Worm (Caenorhabditis elegans) whole organism, L1 larva: ENCODE measurements around the gene taap-1.

Source experiments
- C04F5.9 ChIP-seq: sonication (generic microtip); optimal IDR thresholded peaks from 2 replicates; lab custom pipeline; 2016; ENCODE audit warnings: missing genetic modification characterization, missing compliant biosample characterization
- C16A3.4 ChIP-seq: fragments of 150-350 bp; optimal IDR thresholded peaks from 2 replicates; lab custom pipeline; 2014; ENCODE audit warnings: missing biosample characterization, missing genetic modification characterization
- Y116A8C.19 ChIP-seq: sonication (generic microtip); optimal IDR thresholded peaks from 2 replicates; lab custom pipeline; 2016; ENCODE audit warnings: missing compliant biosample characterization, missing genetic modification characterization, borderline replicate concordance
- aha-1 ChIP-seq: fragments of 150-350 bp; optimal IDR thresholded peaks from 2 replicates; lab custom pipeline; 2014; ENCODE audit warnings: missing biosample characterization, missing genetic modification characterization
- alr-1 ChIP-seq: fragments of 200-800 bp; sonication (Bioruptor generic); optimal IDR thresholded peaks from 2 replicates; lab custom pipeline; 2018; ENCODE audit warnings: borderline replicate concordance, mild to moderate bottlenecking, missing genetic modification characterization, missing compliant biosample characterization
- aly-2 ChIP-seq: fragments of 150-350 bp; optimal IDR thresholded peaks from 2 replicates; lab custom pipeline; 2014; ENCODE audit warnings: missing biosample characterization, missing genetic modification characterization
- ama-1 ChIP-seq: fragments of 150-350 bp; optimal IDR thresholded peaks from 2 replicates; lab custom pipeline; 2014
- blmp-1 ChIP-seq: fragments of 150-350 bp; optimal IDR thresholded peaks from 2 replicates; lab custom pipeline; 2014; ENCODE audit warnings: missing biosample characterization, missing genetic modification characterization
- ceh-63 ChIP-seq: fragments of 200-800 bp; sonication (Bioruptor generic); optimal IDR thresholded peaks from 2 replicates; lab custom pipeline; 2018; ENCODE audit warnings: mild to moderate bottlenecking, missing genetic modification characterization, missing compliant biosample characterization
- ceh-8 ChIP-seq: fragments of 200-800 bp; sonication (Bioruptor generic); optimal IDR thresholded peaks from 2 replicates; lab custom pipeline; 2018; ENCODE audit warnings: mild to moderate bottlenecking, missing genetic modification characterization, moderate library complexity, missing compliant biosample characterization
- ceh-82 ChIP-seq, 3 experiments: fragments of 150-350 bp in 1 of 3; sonication (generic microtip) in 2 of 3; optimal IDR thresholded peaks; 2 replicates each; lab custom pipeline; 2014 to 2017; ENCODE audit warnings: missing biosample characterization in 3 of 3, missing genetic modification characterization in 3 of 3
- ces-1 ChIP-seq: fragments of 150-350 bp; optimal IDR thresholded peaks from 2 replicates; lab custom pipeline; 2014; ENCODE audit warnings: missing biosample characterization, missing genetic modification reagents, missing genetic modification characterization
- dpl-1 ChIP-seq, 3 experiments: fragments of 150-350 bp in 2 of 3; sonication (generic microtip) in 1 of 3; optimal IDR thresholded peaks; 2 replicates each; lab custom pipeline; 2014 to 2017; ENCODE audit warnings: missing biosample characterization in 3 of 3, missing genetic modification characterization in 3 of 3, missing genetic modification reagents in 3 of 3
- efl-3 ChIP-seq: fragments of 200-800 bp; sonication (Bioruptor generic); optimal IDR thresholded peaks from 2 replicates; lab custom pipeline; 2018; ENCODE audit warnings: mild to moderate bottlenecking, missing genetic modification characterization, missing compliant biosample characterization
- elt-2 ChIP-seq: sonication (generic microtip); optimal IDR thresholded peaks from 2 replicates; lab custom pipeline; 2016; ENCODE audit warnings: missing genetic modification characterization, mild to moderate bottlenecking, inconsistent platforms, missing compliant biosample characterization, missing genetic modification reagents
- elt-3 ChIP-seq, 6 experiments: fragments of 150-350 bp in 1 of 6; sonication (generic microtip); optimal IDR thresholded peaks; 2 replicates each; lab custom pipeline; 2017 to 2018; ENCODE audit warnings: missing biosample characterization in 6 of 6, missing genetic modification characterization in 6 of 6, inconsistent platforms in 1 of 6
- fkh-10 ChIP-seq: sonication (generic microtip); optimal IDR thresholded peaks from 2 replicates; lab custom pipeline; 2017; ENCODE audit warnings: missing biosample characterization, missing genetic modification reagents, missing genetic modification characterization
- fkh-4 ChIP-seq: sonication (generic microtip); optimal IDR thresholded peaks from 2 replicates; lab custom pipeline; 2016; ENCODE audit warnings: missing compliant biosample characterization, missing genetic modification characterization, borderline replicate concordance
- fos-1 ChIP-seq: fragments of 150-350 bp; optimal IDR thresholded peaks from 2 replicates; lab custom pipeline; 2014; ENCODE audit warnings: missing biosample characterization, missing genetic modification characterization
- hlh-17 ChIP-seq: fragments of 200-800 bp; sonication (Bioruptor generic); optimal IDR thresholded peaks from 2 replicates; lab custom pipeline; 2018; ENCODE audit warnings: missing genetic modification characterization, mild to moderate bottlenecking, missing compliant biosample characterization, moderate library complexity, borderline replicate concordance
- hlh-4 ChIP-seq: sonication (generic microtip); optimal IDR thresholded peaks from 2 replicates; lab custom pipeline; 2016; ENCODE audit warnings: mild to moderate bottlenecking, missing genetic modification characterization, missing compliant biosample characterization
- hpl-2 ChIP-seq: fragments of 150-350 bp; optimal IDR thresholded peaks from 2 replicates; lab custom pipeline; 2014; ENCODE audit warnings: missing biosample characterization, missing genetic modification reagents, missing genetic modification characterization
- jun-1 ChIP-seq: fragments of 150-350 bp; optimal IDR thresholded peaks from 2 replicates; lab custom pipeline; 2014; ENCODE audit warnings: missing biosample characterization, missing genetic modification reagents, missing genetic modification characterization
- lin-14 ChIP-seq: fragments of 200-800 bp; sonication (Bioruptor generic); optimal IDR thresholded peaks from 2 replicates; lab custom pipeline; 2018; ENCODE audit warnings: mild to moderate bottlenecking, missing genetic modification characterization, moderate library complexity, missing compliant biosample characterization
- lin-39 ChIP-seq: fragments of 150-350 bp; optimal IDR thresholded peaks from 2 replicates; lab custom pipeline; 2014; ENCODE audit warnings: missing biosample characterization, missing genetic modification reagents, missing genetic modification characterization
- lir-3 ChIP-seq: sonication (generic microtip); optimal IDR thresholded peaks from 2 replicates; lab custom pipeline; 2016; ENCODE audit warnings: mild to moderate bottlenecking, missing genetic modification characterization, moderate library complexity, missing compliant biosample characterization; ENCODE audit not compliant: poor library complexity
- mab-9 ChIP-seq: fragments of 200-800 bp; sonication (Bioruptor generic); IDR thresholded peaks from 2 replicates; pipeline ENCODE4 v1.3.6; 2022; ENCODE audit warnings: missing genetic modification reagents, missing genetic modification characterization, missing compliant biosample characterization
- mdl-1 ChIP-seq, 2 experiments: fragments of 150-350 bp; optimal IDR thresholded peaks; 2 replicates each; lab custom pipeline; 2014 to 2017; ENCODE audit warnings: missing biosample characterization in 2 of 2, missing genetic modification characterization in 2 of 2, inconsistent platforms in 1 of 2
- mef-2 ChIP-seq: fragments of 150-350 bp; optimal IDR thresholded peaks from 2 replicates; lab custom pipeline; 2014; ENCODE audit warnings: missing biosample characterization, missing genetic modification characterization
- nhr-12 ChIP-seq: sonication (generic microtip); optimal IDR thresholded peaks from 2 replicates; lab custom pipeline; 2017; ENCODE audit warnings: missing biosample characterization, missing genetic modification characterization
- nhr-20 ChIP-seq: sonication (generic microtip); optimal IDR thresholded peaks from 2 replicates; lab custom pipeline; 2016; ENCODE audit warnings: mild to moderate bottlenecking, missing genetic modification characterization, missing compliant biosample characterization
- nhr-28 ChIP-seq: fragments of 150-350 bp; optimal IDR thresholded peaks from 2 replicates; lab custom pipeline; 2014; ENCODE audit warnings: missing biosample characterization, missing genetic modification characterization
- nhr-71 ChIP-seq: sonication (generic microtip); optimal IDR thresholded peaks from 2 replicates; lab custom pipeline; 2016; ENCODE audit warnings: mild to moderate bottlenecking, missing genetic modification characterization, moderate library complexity, missing compliant biosample characterization
- nhr-77 ChIP-seq: fragments of 150-350 bp; optimal IDR thresholded peaks from 2 replicates; lab custom pipeline; 2014; ENCODE audit warnings: missing biosample characterization, missing genetic modification characterization
- nhr-84 ChIP-seq: sonication (generic microtip); optimal IDR thresholded peaks from 2 replicates; lab custom pipeline; 2017; ENCODE audit warnings: missing biosample characterization, missing genetic modification characterization
- nhr-85 ChIP-seq: sonication (generic microtip); peaks from one replicate; lab custom pipeline; 2016; ENCODE audit warnings: missing genetic modification characterization, inconsistent platforms, missing compliant biosample characterization
- nhr-90 ChIP-seq: sonication (generic microtip); optimal IDR thresholded peaks from 2 replicates; lab custom pipeline; 2016; ENCODE audit warnings: mild to moderate bottlenecking, missing genetic modification characterization, missing compliant biosample characterization; ENCODE audit not compliant: poor library complexity
- pax-3 ChIP-seq: fragments of 200-800 bp; sonication (Bioruptor generic); optimal IDR thresholded peaks from 2 replicates; lab custom pipeline; 2018; ENCODE audit warnings: mild to moderate bottlenecking, missing genetic modification characterization, moderate library complexity, missing compliant biosample characterization
- pqm-1 ChIP-seq: sonication (generic microtip); optimal IDR thresholded peaks from 3 replicates; lab custom pipeline; 2017; ENCODE audit warnings: missing biosample characterization, missing genetic modification characterization
- rnt-1 ChIP-seq: sonication (generic microtip); optimal IDR thresholded peaks from 2 replicates; lab custom pipeline; 2016; ENCODE audit warnings: mild to moderate bottlenecking, missing genetic modification characterization, moderate library complexity, missing compliant biosample characterization
- snpc-4 ChIP-seq: fragments of 150-350 bp; optimal IDR thresholded peaks from 2 replicates; lab custom pipeline; 2014; ENCODE audit warnings: missing biosample characterization, missing genetic modification characterization
- sptf-1 ChIP-seq: fragments of 150-350 bp; optimal IDR thresholded peaks from 2 replicates; lab custom pipeline; 2014; ENCODE audit warnings: missing biosample characterization, missing genetic modification characterization
- swsn-7 ChIP-seq: sonication (generic microtip); optimal IDR thresholded peaks from 2 replicates; lab custom pipeline; 2016; ENCODE audit warnings: missing genetic modification characterization, missing compliant biosample characterization
- tlp-1 ChIP-seq: fragments of 150-350 bp; optimal IDR thresholded peaks from 2 replicates; lab custom pipeline; 2014; ENCODE audit warnings: missing biosample characterization, missing genetic modification characterization
- unc-130 ChIP-seq: fragments of 150-350 bp; optimal IDR thresholded peaks from 2 replicates; lab custom pipeline; 2017; ENCODE audit warnings: missing biosample characterization, missing genetic modification characterization, inconsistent platforms
- unc-30 ChIP-seq: sonication (generic microtip); optimal IDR thresholded peaks from 2 replicates; lab custom pipeline; 2017; ENCODE audit warnings: missing biosample characterization, missing genetic modification characterization
- unc-62 ChIP-seq: fragments of 150-350 bp; optimal IDR thresholded peaks from 2 replicates; lab custom pipeline; 2014; ENCODE audit warnings: missing biosample characterization, missing genetic modification reagents, missing genetic modification characterization
- unc-86 ChIP-seq: sonication (generic microtip); optimal IDR thresholded peaks from 2 replicates; lab custom pipeline; 2016; ENCODE audit warnings: missing genetic modification characterization, missing compliant biosample characterization
- unc-98 ChIP-seq: fragments of 200-800 bp; sonication (Bioruptor generic); IDR thresholded peaks from 2 replicates; pipeline ENCODE4 v1.3.6; 2022; ENCODE audit warnings: missing genetic modification characterization, missing compliant biosample characterization
- ztf-11 ChIP-seq, 2 experiments: sonication (generic microtip); optimal IDR thresholded peaks; 2 replicates each; lab custom pipeline; 2016 to 2017; ENCODE audit warnings: missing genetic modification characterization in 2 of 2, missing biosample characterization in 1 of 2, missing compliant biosample characterization in 1 of 2
- ztf-4 ChIP-seq: fragments of 150-350 bp; optimal IDR thresholded peaks from 2 replicates; lab custom pipeline; 2014; ENCODE audit warnings: missing biosample characterization, missing genetic modification characterization

taap-1 gene

DNA sequence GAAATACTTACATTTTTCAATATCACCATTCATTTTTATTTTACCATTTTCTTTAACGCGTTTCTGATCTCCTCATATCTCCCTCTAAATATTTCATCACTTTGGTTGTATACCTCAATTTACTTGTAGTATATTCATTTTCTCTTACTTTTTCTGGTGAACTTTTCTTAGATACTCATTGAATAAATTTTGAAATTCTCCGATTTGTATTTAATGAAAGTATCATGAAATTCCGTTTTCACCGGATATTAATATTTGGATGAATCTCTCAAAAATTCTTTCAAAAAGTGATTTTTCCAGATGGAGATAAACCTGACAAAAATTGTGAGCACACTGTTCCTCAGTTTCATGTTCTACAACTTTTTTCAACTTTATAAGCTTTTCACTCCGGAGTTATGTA lies 34.5 kb upstream of the taap-1 start, which contains the start of gene T13H5.8:
TSS of gene T13H5.8 (plus strand) at position 301 of the 400 bp plus-strand sequence.
- TF ChIP-seq ceh-63 (no peak), fkh-4 (tag; lab: Kevin White, UChicago) (no peak), lin-39 (no peak), nhr-71 (tag; lab: Kevin White, UChicago) (no peak), unc-30 (tag; lab: Kevin White, UChicago) (no peak), dpl-1 (GFP tag; optimal IDR thresholded peaks at IDR 0.05; lab: Kevin White, UChicago) (no peak), pax-3 (tag; lab: Kevin White, UChicago) (no peak), ztf-4 (tag; lab: Kevin White, UChicago) (no peak), ces-1 (GFP tag; lab: Kevin White, UChicago) (no peak), tlp-1 (tag; lab: Kevin White, UChicago) (no peak), ceh-82 (tag; optimal IDR thresholded peaks at IDR 0.05; lab: Kevin White, UChicago) (no peak), mab-9 (GFP tag; lab: Robert Waterston, UW) (no peak), ama-1 (no peak), blmp-1 (tag; lab: Kevin White, UChicago) (no peak), efl-3 (GFP tag; lab: Kevin White, UChicago) (no peak), aha-1 (tag; lab: Kevin White, UChicago) (no peak), snpc-4 (tag; lab: Kevin White, UChicago) (no peak), hpl-2 (GFP tag; lab: Kevin White, UChicago) (no peak)
- TF ChIP-seq, all 84 proteins: peak for 0

DNA sequence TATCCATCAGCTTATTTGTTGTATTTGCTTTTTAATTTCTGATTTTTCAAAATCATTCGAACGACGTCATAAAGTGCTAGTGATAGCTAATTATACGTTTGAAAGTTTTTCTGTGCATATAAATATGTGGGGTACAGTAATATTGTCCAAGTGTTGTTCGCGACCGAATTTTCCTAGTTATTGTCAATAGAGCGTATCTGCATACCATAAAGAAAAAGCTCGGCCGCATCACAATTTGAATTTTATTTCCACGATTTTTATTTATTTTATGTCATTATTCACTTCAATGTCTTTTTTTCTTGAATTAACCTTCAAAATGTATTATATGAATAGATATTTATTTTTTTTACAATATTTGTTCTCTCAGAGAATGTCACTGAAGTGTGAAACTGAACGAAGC lies 33.1 kb upstream of the taap-1 start, which contains the start of gene rnh-2:
TSS of gene rnh-2 (plus strand) at position 368 of the 400 bp plus-strand sequence.
- no peak for TF ChIP-seq alr-1
- no peak for TF ChIP-seq sptf-1
- TF ChIP-seq lin-39: no peak
- TF ChIP-seq Y116A8C.19: no peak
- TF ChIP-seq pqm-1: no peak
- peak; percentile 75 for TF ChIP-seq nhr-20 (tag; lab: Kevin White, UChicago)
- peak in 1 of 2 experiments; percentile 33 for TF ChIP-seq ztf-11 (tag; optimal IDR thresholded peaks at IDR 0.05; lab: Kevin White, UChicago)
- no peak for TF ChIP-seq unc-86 (tag; lab: Kevin White, UChicago)
- TF ChIP-seq pax-3 (tag; lab: Kevin White, UChicago): peak; percentile 42
- no peak for TF ChIP-seq ceh-8 (GFP tag; lab: Kevin White, UChicago)
- peak; percentile 85 for TF ChIP-seq lir-3 (tag; lab: Kevin White, UChicago)
- peak; percentile 28 for TF ChIP-seq elt-2 (tag; lab: Kevin White, UChicago)
- TF ChIP-seq unc-130: peak; percentile 17
- TF ChIP-seq nhr-84: no peak
- no peak for TF ChIP-seq aly-2 (tag; lab: Kevin White, UChicago)
- TF ChIP-seq ztf-4 (tag; lab: Kevin White, UChicago): peak; percentile 34
- no peak for TF ChIP-seq hlh-17 (GFP tag; lab: Kevin White, UChicago)
- no peak for TF ChIP-seq ceh-63
- TF ChIP-seq rnt-1 (tag; lab: Kevin White, UChicago): peak; percentile 90
- TF ChIP-seq nhr-90 (tag; lab: Kevin White, UChicago): peak; percentile 55
- no peak for TF ChIP-seq mef-2 (tag; lab: Kevin White, UChicago)
- no peak for TF ChIP-seq jun-1 (tag; lab: Kevin White, UChicago)
- no peak for TF ChIP-seq nhr-28
- peak; percentile 78 for TF ChIP-seq nhr-85 (tag; lab: Kevin White, UChicago)
- no peak for TF ChIP-seq unc-62 (GFP tag; lab: Kevin White, UChicago)
- no peak for TF ChIP-seq mdl-1 (tag; optimal IDR thresholded peaks at IDR 0.05; lab: Kevin White, UChicago)
- TF ChIP-seq C16A3.4: peak; percentile 81
- peak; percentile 51 for TF ChIP-seq swsn-7 (tag; lab: Kevin White, UChicago)
- peak; percentile 52 for TF ChIP-seq snpc-4 (tag; lab: Kevin White, UChicago)
- TF ChIP-seq nhr-12 (tag; lab: Kevin White, UChicago): no peak
- TF ChIP-seq nhr-77 (tag; lab: Kevin White, UChicago): peak; percentile 42
- TF ChIP-seq unc-98 (GFP tag; lab: Robert Waterston, UW): no peak
- TF ChIP-seq hlh-4 (tag; lab: Kevin White, UChicago): no peak
- peak; percentile 59 for TF ChIP-seq fos-1
- no peak for TF ChIP-seq fkh-10
- peak in 2 of 6 experiments; percentile 21 to 27 for TF ChIP-seq elt-3 (tag; optimal IDR thresholded peaks at IDR 0.05; lab: Kevin White, UChicago)
- TF ChIP-seq C04F5.9 (tag; lab: Kevin White, UChicago): peak; percentile 48
- TF ChIP-seq fkh-4 (tag; lab: Kevin White, UChicago): peak; percentile 8
- peak; percentile 77 for TF ChIP-seq lin-14
